Worm (Caenorhabditis elegans) whole organism, L2 larva: ENCODE results near the gene chat-1.

Experiments
- C34F6.9 ChIP-seq: fragments of 150-350 bp; optimal IDR thresholded peaks from 2 replicates; lab custom pipeline; 2014; ENCODE audit warnings: missing biosample characterization, missing genetic modification characterization
- F13H6.1 ChIP-seq: sonication (generic microtip); optimal IDR thresholded peaks from 2 replicates; lab custom pipeline; 2016; ENCODE audit warnings: missing genetic modification characterization, missing compliant biosample characterization
- R02D3.7 ChIP-seq: fragments of 150-350 bp; optimal IDR thresholded peaks from 2 replicates; lab custom pipeline; 2014; ENCODE audit warnings: missing biosample characterization, missing genetic modification characterization
- Y55F3AM.14 ChIP-seq: fragments of 200-800 bp; sonication (Bioruptor generic); optimal IDR thresholded peaks from 2 replicates; lab custom pipeline; 2018; ENCODE audit warnings: mild to moderate bottlenecking, missing genetic modification characterization, missing compliant biosample characterization
- ZK546.5 ChIP-seq: sonication (generic microtip); optimal IDR thresholded peaks from 2 replicates; lab custom pipeline; 2017; ENCODE audit warnings: missing biosample characterization, missing genetic modification characterization
- ama-1 ChIP-seq: fragments of 150-350 bp; optimal IDR thresholded peaks from 2 replicates; lab custom pipeline; 2018; ENCODE audit warnings: inconsistent platforms
- blmp-1 ChIP-seq: sonication (generic microtip); optimal IDR thresholded peaks from 2 replicates; lab custom pipeline; 2017; ENCODE audit warnings: missing genetic modification characterization, mild to moderate bottlenecking, missing compliant biosample characterization, antibody characterized with exemption, moderate library complexity; ENCODE audit not compliant: insufficient read depth
- ceh-16 ChIP-seq: fragments of 150-350 bp; optimal IDR thresholded peaks from 2 replicates; lab custom pipeline; 2014; ENCODE audit warnings: missing biosample characterization, missing genetic modification characterization
- ceh-82 ChIP-seq: fragments of 150-350 bp; optimal IDR thresholded peaks from 2 replicates; lab custom pipeline; 2014; ENCODE audit warnings: missing biosample characterization, missing genetic modification characterization
- crh-2 ChIP-seq: sonication (generic microtip); optimal IDR thresholded peaks from 2 replicates; lab custom pipeline; 2017; ENCODE audit warnings: missing biosample characterization, missing genetic modification characterization
- dmd-4 ChIP-seq: sonication (generic microtip); optimal IDR thresholded peaks from 2 replicates; lab custom pipeline; 2017; ENCODE audit warnings: missing biosample characterization, missing genetic modification characterization
- egl-27 ChIP-seq: sonication (generic microtip); optimal IDR thresholded peaks from 3 replicates; lab custom pipeline; 2017; ENCODE audit warnings: missing biosample characterization, missing genetic modification reagents, missing genetic modification characterization
- elt-1 ChIP-seq: fragments of 150-350 bp; optimal IDR thresholded peaks from 2 replicates; lab custom pipeline; 2014; ENCODE audit warnings: missing biosample characterization, missing genetic modification characterization
- elt-3 ChIP-seq: sonication (generic microtip); optimal IDR thresholded peaks from 2 replicates; lab custom pipeline; 2017; ENCODE audit warnings: missing biosample characterization, missing genetic modification characterization
- gmeb-1 ChIP-seq: fragments of 150-350 bp; optimal IDR thresholded peaks from 2 replicates; lab custom pipeline; 2014; ENCODE audit warnings: missing biosample characterization, missing genetic modification characterization
- lin-11 ChIP-seq: fragments of 150-350 bp; sonication (generic microtip); optimal IDR thresholded peaks from 2 replicates; lab custom pipeline; 2014; ENCODE audit warnings: missing biosample characterization, missing genetic modification characterization, inconsistent platforms, mixed read lengths
- lin-13 ChIP-seq: fragments of 150-350 bp; optimal IDR thresholded peaks from 2 replicates; lab custom pipeline; 2014; ENCODE audit warnings: missing biosample characterization, missing genetic modification reagents, missing genetic modification characterization
- lin-39 ChIP-seq: fragments of 150-350 bp; optimal IDR thresholded peaks from 2 replicates; lab custom pipeline; 2014; ENCODE audit warnings: missing biosample characterization, missing genetic modification reagents, missing genetic modification characterization
- lsy-2 ChIP-seq, 2 experiments: fragments of 150-350 bp in 1 of 2; sonication (generic microtip) in 1 of 2; optimal IDR thresholded peaks; 2 replicates each; lab custom pipeline; 2014 to 2017; ENCODE audit warnings: missing biosample characterization in 2 of 2, missing genetic modification characterization in 2 of 2
- mab-5 ChIP-seq: fragments of 150-350 bp; optimal IDR thresholded peaks from 2 replicates; lab custom pipeline; 2014; ENCODE audit warnings: missing biosample characterization, missing genetic modification characterization
- mbf-1 ChIP-seq: sonication (generic microtip); optimal IDR thresholded peaks from 2 replicates; lab custom pipeline; 2017; ENCODE audit warnings: missing biosample characterization, missing genetic modification characterization
- nhr-129 ChIP-seq: fragments of 150-350 bp; optimal IDR thresholded peaks from 2 replicates; lab custom pipeline; 2014; ENCODE audit warnings: missing biosample characterization, missing genetic modification characterization
- nhr-21 ChIP-seq: fragments of 150-350 bp; optimal IDR thresholded peaks from 2 replicates; lab custom pipeline; 2014; ENCODE audit warnings: missing biosample characterization, missing genetic modification characterization
- nhr-23 ChIP-seq: fragments of 150-350 bp; optimal IDR thresholded peaks from 2 replicates; lab custom pipeline; 2014; ENCODE audit warnings: missing biosample characterization, missing genetic modification reagents, missing genetic modification characterization
- nhr-237 ChIP-seq: fragments of 150-350 bp; optimal IDR thresholded peaks from 2 replicates; lab custom pipeline; 2014; ENCODE audit warnings: missing biosample characterization, missing genetic modification characterization
- nhr-25 ChIP-seq: fragments of 150-350 bp; sonication (generic microtip); optimal IDR thresholded peaks from 3 replicates; lab custom pipeline; 2014; ENCODE audit warnings: missing biosample characterization, missing genetic modification characterization
- nhr-6 ChIP-seq: fragments of 150-350 bp; optimal IDR thresholded peaks from 2 replicates; lab custom pipeline; 2014; ENCODE audit warnings: missing biosample characterization, missing genetic modification characterization
- nhr-77 ChIP-seq: fragments of 150-350 bp; optimal IDR thresholded peaks from 2 replicates; lab custom pipeline; 2014; ENCODE audit warnings: missing biosample characterization, missing genetic modification characterization
- peb-1 ChIP-seq: fragments of 150-350 bp; optimal IDR thresholded peaks from 2 replicates; lab custom pipeline; 2014; ENCODE audit warnings: missing biosample characterization, missing genetic modification characterization
- skn-1 ChIP-seq: sonication (generic microtip); optimal IDR thresholded peaks from 2 replicates; lab custom pipeline; 2017; ENCODE audit warnings: missing biosample characterization, missing genetic modification characterization
- sma-3 ChIP-seq: sonication (generic microtip); optimal IDR thresholded peaks from 2 replicates; lab custom pipeline; 2016; ENCODE audit warnings: missing genetic modification reagents, missing genetic modification characterization, missing compliant biosample characterization
- sma-9 ChIP-seq, 2 experiments: fragments of 150-350 bp in 1 of 2; sonication (generic microtip) in 1 of 2; optimal IDR thresholded peaks; 2 replicates each; lab custom pipeline; 2014 to 2016; ENCODE audit warnings: missing genetic modification characterization in 2 of 2, mild to moderate bottlenecking in 1 of 2, missing biosample characterization in 1 of 2, missing compliant biosample characterization in 1 of 2, missing genetic modification reagents in 1 of 2, moderate library complexity in 1 of 2
- unc-55 ChIP-seq: fragments of 150-350 bp; sonication (generic microtip); optimal IDR thresholded peaks from 3 replicates; lab custom pipeline; 2014; ENCODE audit warnings: missing biosample characterization, missing genetic modification reagents, missing genetic modification characterization
- unc-62 ChIP-seq: fragments of 150-350 bp; optimal IDR thresholded peaks from 2 replicates; lab custom pipeline; 2014; ENCODE audit warnings: missing biosample characterization, missing genetic modification reagents, missing genetic modification characterization
- zag-1 ChIP-seq: fragments of 150-350 bp; optimal IDR thresholded peaks from 2 replicates; lab custom pipeline; 2014; ENCODE audit warnings: missing biosample characterization, missing genetic modification characterization
- ztf-1 ChIP-seq: fragments of 200-800 bp; sonication (Bioruptor generic); conservative IDR thresholded peaks from 2 replicates; pipeline ENCODE4 v1.3.6; 2022; ENCODE audit warnings: missing genetic modification characterization, missing compliant biosample characterization
- ztf-4 ChIP-seq: fragments of 150-350 bp; optimal IDR thresholded peaks from 2 replicates; lab custom pipeline; 2014; ENCODE audit warnings: missing biosample characterization, missing genetic modification characterization

Gene chat-1

DNA sequence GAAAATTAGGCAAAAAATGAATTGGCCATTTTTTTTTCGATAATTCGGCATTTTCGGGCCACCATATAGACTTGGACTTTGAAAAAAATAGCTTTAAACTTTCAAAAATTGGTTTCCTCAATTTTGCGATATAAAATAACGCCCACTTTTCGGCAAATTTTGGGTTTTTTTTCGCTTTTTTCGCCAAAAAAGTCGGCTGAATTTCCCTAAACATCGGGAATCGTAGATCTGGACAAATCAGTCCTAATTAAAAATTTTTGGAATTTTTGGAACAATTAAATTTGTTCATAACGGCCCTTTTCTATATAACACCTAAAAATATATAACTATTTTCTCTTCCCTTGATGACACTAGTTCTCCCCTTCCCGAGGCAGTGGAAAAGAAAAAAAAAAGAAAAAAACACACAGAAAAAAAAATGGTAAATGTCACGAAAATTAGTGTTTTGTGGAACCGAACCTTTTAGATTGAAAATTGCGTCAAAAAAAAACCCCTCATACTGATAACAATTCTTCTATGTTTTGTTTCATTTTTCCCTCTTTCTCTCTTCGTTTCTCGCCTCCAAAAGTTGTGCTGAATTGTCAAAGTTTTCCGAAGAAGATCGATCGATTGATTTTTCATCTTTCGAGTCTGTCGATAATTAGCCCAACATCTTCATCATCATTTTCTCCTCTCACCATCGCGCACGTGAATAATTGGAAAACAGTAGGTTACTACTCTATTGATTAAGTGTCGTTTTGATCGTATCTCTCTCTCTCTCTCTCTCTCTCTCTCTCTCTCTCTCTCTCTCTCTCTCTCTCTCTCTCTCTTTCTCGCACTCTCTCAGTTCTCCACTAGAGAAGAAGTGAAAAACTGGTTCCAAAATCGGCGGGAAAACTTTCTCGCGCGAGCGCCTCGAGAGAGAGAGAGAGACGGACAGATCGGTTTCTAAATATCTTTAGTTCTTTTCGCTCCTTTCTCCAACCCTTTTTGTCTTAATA lies 46.5 kb upstream of the chat-1 start, which contains the start of gene Y24D9A.6 (continued):
- peak; percentile 93 for TF ChIP-seq nhr-21 (tag; lab: Kevin White, UChicago)
- no peak for TF ChIP-seq ZK546.5 (tag; lab: Kevin White, UChicago)
- peak; percentile 83 for TF ChIP-seq sma-9 (GFP tag; optimal IDR thresholded peaks at IDR 0.05; lab: Kevin White, UChicago)
- no peak for TF ChIP-seq sma-9 (tag; optimal IDR thresholded peaks at IDR 0.05; lab: Kevin White, UChicago)
- peak; percentile 70 for TF ChIP-seq nhr-129 (tag; lab: Kevin White, UChicago)
- no peak for TF ChIP-seq ama-1
- TF ChIP-seq zag-1 (tag; lab: Kevin White, UChicago) = no peak
- no peak for TF ChIP-seq mbf-1 (tag; lab: Kevin White, UChicago)
- TF ChIP-seq ztf-4 = peak; percentile 69

DNA sequence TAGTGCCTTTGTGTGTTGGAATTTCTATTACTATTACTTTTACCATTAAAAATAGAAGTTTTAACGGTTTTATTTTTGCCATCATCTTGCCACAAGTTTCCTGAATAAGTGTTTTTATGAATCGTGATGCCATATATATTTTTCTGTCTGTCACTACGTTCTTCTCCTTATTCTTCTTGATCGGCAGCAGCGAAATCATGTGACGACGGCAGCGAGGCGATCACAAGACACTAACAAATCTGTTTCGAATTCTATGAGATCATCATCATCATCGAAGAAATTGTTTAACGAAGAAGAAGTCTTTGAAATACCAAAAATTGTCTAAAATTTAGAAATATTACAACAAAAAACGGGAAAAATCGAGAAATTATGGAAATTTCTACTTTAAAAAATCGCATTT lies 44.7 kb upstream of the chat-1 start:
- TF ChIP-seq lin-39 (tag; lab: Kevin White, UChicago) (no peak), gmeb-1 (tag; lab: Kevin White, UChicago) (peak; percentile 39), crh-2 (tag; lab: Kevin White, UChicago) (peak; percentile 23), nhr-77 (tag; lab: Kevin White, UChicago) (no peak), lin-13 (GFP tag; lab: Kevin White, UChicago) (no peak), nhr-25 (peak; percentile 77), lsy-2 (tag; optimal IDR thresholded peaks at IDR 0.05; lab: Kevin White, UChicago) (peak in 1 of 2 experiments; percentile 47), egl-27 (no peak), sma-3 (GFP tag; lab: Kevin White, UChicago) (peak; percentile 84), ceh-16 (peak; percentile 83), unc-55 (GFP tag; lab: Kevin White, UChicago) (no peak), F13H6.1 (tag; lab: Kevin White, UChicago) (no peak), ama-1 (no peak), nhr-237 (tag; lab: Kevin White, UChicago) (no peak), dmd-4 (tag; lab: Kevin White, UChicago) (no peak), nhr-21 (tag; lab: Kevin White, UChicago) (peak; percentile 77), ztf-1 (GFP tag; lab: Robert Waterston, UW) (no peak), mab-5 (no peak), unc-62 (GFP tag; lab: Kevin White, UChicago) (no peak), blmp-1 (tag; lab: Kevin White, UChicago) (no peak), peb-1 (no peak), sma-9 (GFP tag; optimal IDR thresholded peaks at IDR 0.05; lab: Kevin White, UChicago) (peak; percentile 75), sma-9 (tag; optimal IDR thresholded peaks at IDR 0.05; lab: Kevin White, UChicago) (no peak), elt-1 (tag; lab: Kevin White, UChicago) (no peak), ceh-82 (no peak), skn-1 (tag; lab: Kevin White, UChicago) (no peak), Y55F3AM.14 (GFP tag; lab: Kevin White, UChicago) (no peak), nhr-129 (tag; lab: Kevin White, UChicago) (peak; percentile 71), R02D3.7 (tag; lab: Kevin White, UChicago) (no peak), nhr-6 (tag; lab: Kevin White, UChicago) (peak; percentile 9), ztf-4 (peak; percentile 24), elt-3 (tag; lab: Kevin White, UChicago) (no peak), C34F6.9 (tag; lab: Kevin White, UChicago) (peak; percentile 20)

DNA sequence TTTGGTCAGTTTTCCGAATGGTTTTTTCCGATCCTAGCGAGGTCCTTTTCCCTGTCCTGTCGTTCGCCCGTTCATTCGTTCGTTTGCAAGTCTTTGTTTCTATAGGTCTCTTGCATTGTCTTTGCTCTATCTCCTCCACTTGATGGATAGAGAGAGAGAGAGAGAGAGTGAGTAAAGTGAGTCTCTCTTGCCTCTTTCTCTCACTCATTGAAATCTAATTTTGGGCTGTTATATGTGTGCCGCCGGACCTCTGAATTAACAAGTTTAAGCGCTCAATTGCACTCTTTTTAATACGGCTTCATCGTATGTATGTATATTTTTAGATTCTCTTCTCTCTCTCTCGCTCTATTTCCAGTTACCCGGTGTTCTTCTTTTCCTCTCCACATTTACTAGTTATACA lies 43.3 kb upstream of the chat-1 start:
- TF ChIP-seq lin-11 (tag; lab: Kevin White, UChicago) = no peak
- TF ChIP-seq C34F6.9 (tag; lab: Kevin White, UChicago) = peak; percentile 36
- no peak for TF ChIP-seq nhr-23 (tag; lab: Kevin White, UChicago)
- TF ChIP-seq sma-3 (GFP tag; lab: Kevin White, UChicago) = no peak
- TF ChIP-seq sma-9 (GFP tag; optimal IDR thresholded peaks at IDR 0.05; lab: Kevin White, UChicago) = no peak
- TF ChIP-seq sma-9 (tag; optimal IDR thresholded peaks at IDR 0.05; lab: Kevin White, UChicago) = no peak
- no peak for TF ChIP-seq lin-39 (tag; lab: Kevin White, UChicago)
- peak; percentile 16 for TF ChIP-seq nhr-129 (tag; lab: Kevin White, UChicago)
- no peak for TF ChIP-seq crh-2 (tag; lab: Kevin White, UChicago)
